Fruit fly (Drosophila melanogaster) whole organism, embryonic: ENCODE measurements around the gene Eip93F.

Experiments used
- BEAF-32 ChIP-seq: fragments of 200-800 bp; sonication (Bioruptor generic); optimal IDR thresholded peaks from 3 replicates; lab custom pipeline; 2017; ENCODE audit warnings: missing biosample characterization, missing genetic modification characterization, mild to moderate bottlenecking, moderate library complexity, missing genetic modification reagents
- CG10462 ChIP-seq: fragments of 200-800 bp; sonication (Bioruptor generic); optimal IDR thresholded peaks from 2 replicates; lab custom pipeline; 2016; ENCODE audit warnings: missing biosample characterization, missing genetic modification characterization
- CG10565 ChIP-seq: fragments of 200-800 bp; sonication (Bioruptor generic); optimal IDR thresholded peaks from 3 replicates; lab custom pipeline; 2016; ENCODE audit warnings: missing biosample characterization, mild to moderate bottlenecking, missing genetic modification characterization
- CG11398 ChIP-seq: fragments of 200-800 bp; sonication (Bioruptor generic); optimal IDR thresholded peaks from 2 replicates; lab custom pipeline; 2016; ENCODE audit warnings: missing biosample characterization, missing genetic modification characterization
- CG17359 ChIP-seq: fragments of 200-800 bp; sonication (Bioruptor generic); optimal IDR thresholded peaks from 3 replicates; lab custom pipeline; 2018; ENCODE audit warnings: missing biosample characterization, mild to moderate bottlenecking, missing genetic modification characterization, moderate library complexity
- CG2202 ChIP-seq: fragments of 200-800 bp; sonication (Bioruptor generic); optimal IDR thresholded peaks from 2 replicates; lab custom pipeline; 2018; ENCODE audit warnings: missing biosample characterization, mild to moderate bottlenecking, missing genetic modification characterization
- CG32767 ChIP-seq: fragments of 200-800 bp; sonication (Bioruptor generic); IDR thresholded peaks from 2 replicates; pipeline ENCODE4 v1.3.6; 2022; ENCODE audit warnings: missing biosample characterization, missing genetic modification characterization
- CG3281 ChIP-seq: fragments of 200-800 bp; sonication (Bioruptor generic); optimal IDR thresholded peaks from 3 replicates; lab custom pipeline; 2017; ENCODE audit warnings: missing biosample characterization, mild to moderate bottlenecking, missing genetic modification characterization
- CG3726 ChIP-seq: fragments of 200-800 bp; sonication (Bioruptor generic); IDR thresholded peaks from 3 replicates; pipeline ENCODE4, ENCODE4 v1.3.6; 2022; ENCODE audit warnings: missing biosample characterization, missing genetic modification characterization
- CG4360 ChIP-seq: fragments of 200-800 bp; sonication (Bioruptor generic); IDR thresholded peaks from 2 replicates; pipeline ENCODE4 v1.3.6; 2022; ENCODE audit warnings: missing biosample characterization, missing genetic modification characterization
- CG4424 ChIP-seq: fragments of 200-800 bp; sonication (Bioruptor generic); optimal IDR thresholded peaks from 3 replicates; lab custom pipeline; 2016; ENCODE audit warnings: missing biosample characterization, missing genetic modification characterization
- CG6654 ChIP-seq: fragments of 200-800 bp; sonication (Bioruptor generic); optimal IDR thresholded peaks from 2 replicates; lab custom pipeline; 2017; ENCODE audit warnings: missing biosample characterization, mild to moderate bottlenecking, missing genetic modification characterization
- CG6813 ChIP-seq: fragments of 200-800 bp; sonication (Bioruptor generic); optimal IDR thresholded peaks from 2 replicates; lab custom pipeline; 2017; ENCODE audit warnings: missing biosample characterization, missing genetic modification characterization, mild to moderate bottlenecking, moderate library complexity, missing genetic modification reagents
- CG7556 ChIP-seq: fragments of 200-800 bp; sonication (Bioruptor generic); optimal IDR thresholded peaks from 2 replicates; lab custom pipeline; 2017; ENCODE audit warnings: missing biosample characterization, mild to moderate bottlenecking, missing genetic modification characterization
- CG7786 ChIP-seq: fragments of 200-800 bp; sonication (Bioruptor generic); optimal IDR thresholded peaks from 2 replicates; lab custom pipeline; 2016; ENCODE audit warnings: missing biosample characterization, missing genetic modification characterization
- CG8281 ChIP-seq: fragments of 200-800 bp; sonication (Bioruptor generic); optimal IDR thresholded peaks from 2 replicates; lab custom pipeline; 2018; ENCODE audit warnings: missing biosample characterization, mild to moderate bottlenecking, missing genetic modification characterization, moderate library complexity
- CkIIα-i1 ChIP-seq: fragments of 200-800 bp; sonication (Bioruptor generic); IDR thresholded peaks from 2 replicates; pipeline ENCODE4 v1.3.6; 2022; ENCODE audit warnings: missing biosample characterization, missing genetic modification characterization
- D19A ChIP-seq: fragments of 200-800 bp; optimal IDR thresholded peaks from 3 replicates; lab custom pipeline; 2019; ENCODE audit warnings: missing biosample characterization, mild to moderate bottlenecking, missing genetic modification characterization, moderate library complexity
- Dip3 ChIP-seq: fragments of 200-800 bp; sonication (Bioruptor generic); optimal IDR thresholded peaks from 3 replicates; lab custom pipeline; 2016; ENCODE audit warnings: missing biosample characterization, missing genetic modification characterization
- Doc2 ChIP-seq: fragments of 200-800 bp; sonication (Bioruptor generic); IDR thresholded peaks from 2 replicates; pipeline ENCODE4 v1.3.6; 2022; ENCODE audit warnings: missing biosample characterization, missing genetic modification characterization
- Ets65A ChIP-seq: fragments of 200-800 bp; sonication (Bioruptor generic); peaks from one replicate; lab custom pipeline; 2016; ENCODE audit warnings: missing biosample characterization, missing genetic modification characterization
- Lpt ChIP-seq: fragments of >200 bp; optimal IDR thresholded peaks from 2 replicates; lab custom pipeline; 2018; ENCODE audit warnings: missing biosample characterization, missing genetic modification characterization
- MESR4 ChIP-seq: fragments of 200-800 bp; sonication (Bioruptor generic); optimal IDR thresholded peaks from 2 replicates; lab custom pipeline; 2018; ENCODE audit warnings: missing biosample characterization, mild to moderate bottlenecking, missing genetic modification characterization, moderate library complexity
- Max ChIP-seq: fragments of 200-800 bp; sonication (Bioruptor generic); optimal IDR thresholded peaks from 2 replicates; lab custom pipeline; 2016; ENCODE audit warnings: missing biosample characterization, mild to moderate bottlenecking, missing genetic modification characterization
- Myb ChIP-seq: fragments of 200-800 bp; sonication (Bioruptor generic); optimal IDR thresholded peaks from 2 replicates; lab custom pipeline; 2016; ENCODE audit warnings: missing biosample characterization, missing genetic modification characterization
- Oaz ChIP-seq: fragments of 200-800 bp; sonication (Bioruptor generic); IDR thresholded peaks from 2 replicates; pipeline ENCODE4 v1.3.6; 2022; ENCODE audit warnings: missing biosample characterization, missing genetic modification characterization
- PHDP ChIP-seq: fragments of 200-800 bp; sonication (Bioruptor generic); optimal IDR thresholded peaks from 3 replicates; lab custom pipeline; 2018; ENCODE audit warnings: missing biosample characterization, mild to moderate bottlenecking, missing genetic modification characterization, moderate library complexity
- Pdp1 ChIP-seq, 2 experiments: fragments of 200-800 bp; sonication (Bioruptor generic); optimal IDR thresholded peaks; 3 replicates each; lab custom pipeline; 2016; ENCODE audit warnings: missing biosample characterization in 2 of 2, missing genetic modification characterization in 2 of 2, mild to moderate bottlenecking in 1 of 2, moderate library complexity in 1 of 2
- Rx ChIP-seq: fragments of 200-800 bp; sonication (Bioruptor generic); IDR thresholded peaks from 2 replicates; pipeline ENCODE4 v1.3.6; 2022; ENCODE audit warnings: missing biosample characterization, missing genetic modification characterization
- Sox100B ChIP-seq: fragments of 200-800 bp; sonication (Bioruptor generic); optimal IDR thresholded peaks from 3 replicates; lab custom pipeline; 2018; ENCODE audit warnings: missing biosample characterization, mild to moderate bottlenecking, missing genetic modification characterization
- chm ChIP-seq: fragments of 200-800 bp; sonication (Bioruptor generic); IDR thresholded peaks from 2 replicates; pipeline ENCODE4 v1.3.6; 2022; ENCODE audit warnings: missing biosample characterization, missing genetic modification characterization
- croc ChIP-seq: fragments of 200-800 bp; sonication (Bioruptor generic); conservative IDR thresholded peaks from 3 replicates; pipeline ENCODE4 v1.3.6; 2022; ENCODE audit warnings: missing biosample characterization, missing genetic modification characterization
- da ChIP-seq: fragments of 200-800 bp; sonication (Bioruptor generic); optimal IDR thresholded peaks from 2 replicates; lab custom pipeline; 2016; ENCODE audit warnings: missing biosample characterization, missing genetic modification characterization
- eve ChIP-seq, 2 experiments: fragments of >200 bp; optimal IDR thresholded peaks; 2 replicates each; lab custom pipeline; 2017; ENCODE audit warnings: missing biosample characterization in 2 of 2, missing genetic modification characterization in 2 of 2
- fd64A ChIP-seq: fragments of 200-800 bp; sonication (Bioruptor generic); optimal IDR thresholded peaks from 3 replicates; lab custom pipeline; 2018; ENCODE audit warnings: missing biosample characterization, mild to moderate bottlenecking, missing genetic modification characterization
- gro ChIP-seq: fragments of 200-800 bp; sonication (Bioruptor generic); optimal IDR thresholded peaks from 2 replicates; lab custom pipeline; 2016; ENCODE audit warnings: missing biosample characterization, missing genetic modification characterization
- inv ChIP-seq: fragments of 200-800 bp; sonication (Bioruptor generic); IDR thresholded peaks from 2 replicates; pipeline ENCODE4 v1.3.6; 2022; ENCODE audit warnings: missing biosample characterization, missing genetic modification characterization; ENCODE audit not compliant: partially characterized antibody
- jing ChIP-seq: fragments of 200-800 bp; sonication (Bioruptor generic); optimal IDR thresholded peaks from 2 replicates; lab custom pipeline; 2018; ENCODE audit warnings: missing biosample characterization, mild to moderate bottlenecking, missing genetic modification characterization
- onecut ChIP-seq: fragments of 200-800 bp; sonication (Bioruptor generic); IDR thresholded peaks from 2 replicates; pipeline ENCODE4 v1.3.6; 2022; ENCODE audit warnings: missing biosample characterization, missing genetic modification characterization
- org-1 ChIP-seq: fragments of 200-800 bp; sonication (Bioruptor generic); optimal IDR thresholded peaks from 2 replicates; lab custom pipeline; 2017; ENCODE audit warnings: missing biosample characterization, missing genetic modification characterization
- peb ChIP-seq: fragments of 200-800 bp; sonication (Bioruptor generic); IDR thresholded peaks from 2 replicates; pipeline ENCODE4 v1.3.6; 2022; ENCODE audit warnings: missing biosample characterization, missing genetic modification characterization
- phol ChIP-seq: fragments of 200-800 bp; sonication (Bioruptor generic); optimal IDR thresholded peaks from 3 replicates; lab custom pipeline; 2018; ENCODE audit warnings: missing biosample characterization, mild to moderate bottlenecking, missing genetic modification characterization, moderate library complexity
- row ChIP-seq: fragments of 200-800 bp; sonication (Bioruptor generic); IDR thresholded peaks from 3 replicates; pipeline ENCODE4 v1.3.6; 2022; ENCODE audit warnings: missing biosample characterization, missing genetic modification characterization
- sd ChIP-seq: fragments of 200-800 bp; sonication (Bioruptor generic); optimal IDR thresholded peaks from 3 replicates; lab custom pipeline; 2018; ENCODE audit warnings: missing biosample characterization, mild to moderate bottlenecking, missing genetic modification characterization, moderate library complexity
- seq ChIP-seq: fragments of 200-800 bp; sonication (Bioruptor generic); IDR thresholded peaks from 2 replicates; pipeline ENCODE4 v1.3.6; 2022; ENCODE audit warnings: missing biosample characterization, missing genetic modification characterization
- sim ChIP-seq: fragments of 200-800 bp; sonication (Bioruptor generic); IDR thresholded peaks from 2 replicates; pipeline ENCODE4 v1.3.6; 2022; ENCODE audit warnings: missing biosample characterization, missing genetic modification characterization
- sna ChIP-seq: fragments of 200-800 bp; sonication (Bioruptor generic); IDR thresholded peaks from 2 replicates; pipeline ENCODE4 v1.3.6; 2022; ENCODE audit warnings: missing biosample characterization, missing genetic modification characterization; ENCODE audit not compliant: partially characterized antibody
- twi ChIP-seq: fragments of 200-800 bp; optimal IDR thresholded peaks from 2 replicates; lab custom pipeline; 2019; ENCODE audit warnings: missing biosample characterization, mild to moderate bottlenecking, missing genetic modification characterization, moderate library complexity
- yki ChIP-seq: fragments of >200 bp; optimal IDR thresholded peaks from 3 replicates; lab custom pipeline; 2018

The Eip93F gene

dm6 chr3R:22046723-22047122 is 97.8 kb downstream of the Eip93F start (continued):
- TF ChIP-seq CG6654 (no peak), da (GFP tag; lab: Kevin White, UChicago) (no peak)
- TF ChIP-seq, all 482 proteins: peak for 18

- TF ChIP-seq twi (tag; lab: Kevin White, UChicago) (peak; percentile 39), yki (lab: Kevin White, UChicago) (no peak), chm (GFP tag; lab: Robert Waterston, UW) (no peak), CG17359 (tag; lab: Kevin White, UChicago) (no peak), jing (GFP tag; lab: Kevin White, UChicago) (no peak), phol (no peak), peb (GFP tag; lab: Robert Waterston, UW) (no peak), CkIIα-i1 (GFP tag; lab: Robert Waterston, UW) (no peak), Ets65A (GFP tag; lab: Kevin White, UChicago) (peak; percentile 24), CG4360 (GFP tag; lab: Robert Waterston, UW) (no peak), MESR4 (GFP tag; lab: Kevin White, UChicago) (no peak), inv (no peak), Rx (GFP tag; lab: Robert Waterston, UW) (no peak), CG3281 (no peak), CG11398 (GFP tag; lab: Kevin White, UChicago) (no peak), sim (no peak), sd (tag; lab: Kevin White, UChicago) (peak; percentile 65), CG32767 (GFP tag; lab: Robert Waterston, UW) (peak; percentile 55), Oaz (GFP tag; lab: Robert Waterston, UW) (no peak), croc (GFP tag; lab: Robert Waterston, UW) (no peak)
These were observed 98.5 kb downstream of the Eip93F start for dm6 chr3R:22047412-22047811.

- TF ChIP-seq fd64A (GFP tag; lab: Kevin White, UChicago): peak; percentile 67
- peak; percentile 73 for TF ChIP-seq CG7786 (GFP tag; lab: Kevin White, UChicago)
- TF ChIP-seq CG6813 (GFP tag; lab: Kevin White, UChicago): peak; percentile 71
- TF ChIP-seq sna (GFP tag; lab: Robert Waterston, UW): no peak
- TF ChIP-seq Max: peak; percentile 37
- peak; percentile 74; the same call in 1 of the 2 replicates for TF ChIP-seq Rx (GFP tag; lab: Robert Waterston, UW)
- peak in 1 of 2 experiments; percentile 72 for TF ChIP-seq eve (GFP tag; optimal IDR thresholded peaks at IDR 0.05; lab: Kevin White, UChicago)
- TF ChIP-seq BEAF-32: no peak
- TF ChIP-seq onecut: peak; percentile 75
- TF ChIP-seq org-1 (GFP tag; lab: Kevin White, UChicago): peak; percentile 84
- 0 out of 3 replicates have a peak, but pooled peaks have one; percentile 65 for TF ChIP-seq CG3726 (GFP tag; lab: Robert Waterston, UW)
- no peak for TF ChIP-seq Lpt
- TF ChIP-seq Pdp1 (GFP tag; optimal IDR thresholded peaks at IDR 0.05; lab: Kevin White, UChicago): peak; percentile 60 to 80
- no peak for TF ChIP-seq Doc2
- peak; percentile 73 for TF ChIP-seq D19A (tag; lab: Kevin White, UChicago)
- TF ChIP-seq Dip3 (GFP tag; lab: Kevin White, UChicago): peak; percentile 42
- TF ChIP-seq PHDP (tag; lab: Kevin White, UChicago): peak; percentile 81
- TF ChIP-seq Sox100B (GFP tag; lab: Kevin White, UChicago): peak; percentile 61
- TF ChIP-seq row (GFP tag; lab: Robert Waterston, UW): peak; percentile 91
- TF ChIP-seq CG2202 (tag; lab: Kevin White, UChicago): peak; percentile 47
- peak; percentile 76 for TF ChIP-seq CG4424 (GFP tag; lab: Kevin White, UChicago)
- peak; percentile 85 for TF ChIP-seq CG7556 (GFP tag; lab: Kevin White, UChicago)
- TF ChIP-seq Myb: peak; percentile 62
- peak; percentile 82 for TF ChIP-seq gro (GFP tag; lab: Kevin White, UChicago)
- TF ChIP-seq CG10565 (GFP tag; lab: Kevin White, UChicago): peak; percentile 2
- peak; percentile 72 for TF ChIP-seq seq
- peak; percentile 56 for TF ChIP-seq CG10462 (GFP tag; lab: Kevin White, UChicago)
- TF ChIP-seq CG8281 (tag; lab: Kevin White, UChicago): peak; percentile 45
These were observed 100.4 kb downstream of the Eip93F start for dm6 chr3R:22049134-22049796.
